Worm (Caenorhabditis elegans): ENCODE measurements around the gene K04F1.8.

DNA sequence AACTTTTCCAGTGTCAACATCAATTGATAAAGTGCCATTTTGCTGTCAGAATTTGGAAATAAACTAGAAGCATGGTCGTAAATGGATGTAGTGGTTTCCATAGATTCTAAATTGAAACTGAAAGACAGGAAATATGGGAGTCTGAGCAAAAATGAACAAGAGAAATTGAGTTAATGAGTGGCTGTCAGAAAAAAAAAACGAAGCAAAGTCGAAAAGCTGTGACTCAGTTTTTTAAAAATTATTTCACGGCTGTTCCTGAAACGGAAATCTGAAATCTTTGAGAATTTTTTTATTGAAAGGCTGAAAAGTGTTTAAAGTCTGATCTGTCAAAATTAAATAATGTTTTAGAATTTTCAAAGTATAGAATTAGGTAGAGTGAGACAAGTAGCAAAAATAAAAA is 11.2 kb downstream of the K04F1.8 start, which contains the start of gene srw-98:
- TF ChIP-seq sptf-1 (tag; optimal IDR thresholded peaks at IDR 0.05), result no peak
- TF ChIP-seq snpc-4 (tag; optimal IDR thresholded peaks at IDR 0.05), result no peak
- no peak for TF ChIP-seq unc-30 (tag; optimal IDR thresholded peaks at IDR 0.05)
- no peak for TF ChIP-seq nhr-28 (tag; optimal IDR thresholded peaks at IDR 0.05)
- TF ChIP-seq ztf-11 (tag; optimal IDR thresholded peaks at IDR 0.05), result no peak
- no peak for TF ChIP-seq pag-3 (tag; optimal IDR thresholded peaks at IDR 0.05; ENCODE audit: borderline replicate concordance, insufficient read depth)
- TF ChIP-seq elt-2 (tag; optimal IDR thresholded peaks at IDR 0.05), result no peak
- no peak for TF ChIP-seq fos-1 (tag; optimal IDR thresholded peaks at IDR 0.05)
- no peak for TF ChIP-seq pqm-1 (tag; optimal IDR thresholded peaks at IDR 0.05)
- no peak for TF ChIP-seq egl-27 (tag; optimal IDR thresholded peaks at IDR 0.05)
- TF ChIP-seq lir-3 (tag; optimal IDR thresholded peaks at IDR 0.05; ENCODE audit: poor library complexity), result no peak
